Fruit fly (Drosophila melanogaster): ENCODE measurements around the gene CG33099.

dm6 chr3R:22497025-22497424 is 33.3 kb downstream of the CG33099 start, which contains the start of gene Octbeta1R:
- TF ChIP-seq fru (GFP tag; optimal IDR thresholded peaks at IDR 0.05) (no peak), GATAd (GFP tag; optimal IDR thresholded peaks at IDR 0.05) (no peak), Hr83 (GFP tag; optimal IDR thresholded peaks at IDR 0.05; ENCODE audit: poor library complexity, severe bottlenecking) (no peak), Myc (optimal IDR thresholded peaks at IDR 0.05) (no peak), Mio (GFP tag; optimal IDR thresholded peaks at IDR 0.05) (no peak), Dfd (GFP tag; optimal IDR thresholded peaks at IDR 0.05) (no peak), usp (GFP tag; optimal IDR thresholded peaks at IDR 0.05) (no peak)

Data from whole organism, wandering third instar larva.